Fruit fly (Drosophila melanogaster): ENCODE data around the gene Ubc87F.
A peak's percentile ranks its signal among the peaks of the same experiment; 100 is the strongest.

Gene Ubc87F

DNA sequence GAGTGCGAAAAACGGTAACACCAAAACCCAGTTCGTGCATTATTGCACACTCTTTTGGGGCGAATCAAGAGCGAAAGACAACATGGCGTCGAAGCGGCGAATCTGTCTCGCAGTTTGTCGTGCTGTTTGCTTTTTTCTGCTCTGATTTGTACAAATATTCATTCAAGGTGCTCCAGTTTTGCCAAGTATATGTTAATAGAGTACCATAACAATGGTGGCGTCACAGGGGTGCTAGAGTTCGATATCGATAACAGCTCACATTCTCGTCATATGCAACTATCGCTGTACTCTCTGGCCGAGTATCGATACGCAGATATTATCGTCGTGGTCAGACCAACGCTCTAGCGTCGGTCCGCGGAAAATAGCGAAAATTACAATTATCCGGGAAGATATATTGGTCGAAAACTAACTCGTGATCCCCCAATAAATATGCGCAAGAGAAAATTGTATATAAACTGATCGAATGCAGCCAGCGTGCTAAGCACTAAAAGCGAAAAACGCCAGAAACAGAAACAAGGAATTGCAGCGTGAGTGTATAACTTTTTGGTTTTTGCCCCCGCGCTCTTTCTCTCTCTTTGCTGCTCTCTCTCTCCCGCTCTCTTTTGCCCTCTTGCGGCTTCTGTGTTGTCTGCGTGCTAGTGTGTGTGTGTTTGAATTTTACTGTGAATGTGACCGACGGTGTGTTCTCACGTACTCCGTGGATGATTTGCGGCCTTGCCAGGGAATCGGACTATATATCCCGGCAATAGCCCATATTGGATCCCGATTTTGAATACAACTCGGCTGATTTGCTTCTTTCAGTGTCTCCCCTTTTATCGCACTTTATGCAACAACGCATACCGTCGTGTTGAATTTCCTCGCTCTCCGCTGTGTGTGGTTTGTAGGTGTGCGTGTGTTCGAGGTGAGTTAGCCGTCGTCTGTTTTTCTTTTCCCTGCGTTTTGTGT is 34.1 kb downstream of the Ubc87F start, which contains the start of gene flfl (continued):
- TF ChIP-seq CG7987 (GFP tag; optimal IDR thresholded peaks at IDR 0.05) (peak; percentile 74), Adf1 (GFP tag; IDR thresholded peaks at IDR 0.05) (no peak), CG3163 (GFP tag; optimal IDR thresholded peaks at IDR 0.05) (peak; percentile 39), Hey (tag; optimal IDR thresholded peaks at IDR 0.05) (no peak), crp (GFP tag; optimal IDR thresholded peaks at IDR 0.05) (no peak), Hmr (GFP tag; optimal IDR thresholded peaks at IDR 0.05) (peak; percentile 52), CG4282 (GFP tag; optimal IDR thresholded peaks at IDR 0.05) (no peak), CG3838 (GFP tag; optimal IDR thresholded peaks at IDR 0.05) (no peak), ato (GFP tag; IDR thresholded peaks at IDR 0.05; ENCODE audit: partially characterized antibody) (no peak), CG12299 (tag; optimal IDR thresholded peaks at IDR 0.05) (no peak), sisA (GFP tag; IDR thresholded peaks at IDR 0.05) (no peak), CG13296 (GFP tag; optimal IDR thresholded peaks at IDR 0.05) (no peak), CG1603 (tag; optimal IDR thresholded peaks at IDR 0.05) (peak; percentile 78), CG1602 (GFP tag; optimal IDR thresholded peaks at IDR 0.05) (no peak), Vsx1 (GFP tag; optimal IDR thresholded peaks at IDR 0.05) (no peak), pum (GFP tag; optimal IDR thresholded peaks at IDR 0.05) (peak; percentile 13), bab2 (GFP tag; optimal IDR thresholded peaks at IDR 0.05) (no peak), Dbx (GFP tag; IDR thresholded peaks at IDR 0.05) (no peak), gcm (GFP tag; optimal IDR thresholded peaks at IDR 0.05) (peak; percentile 15), HmgZ (tag; optimal IDR thresholded peaks at IDR 0.05) (peak; percentile 70), CG15073 (GFP tag; optimal IDR thresholded peaks at IDR 0.05) (no peak), dati (GFP tag; IDR thresholded peaks at IDR 0.05) (no peak), rib (GFP tag; IDR thresholded peaks at IDR 0.05) (no peak), D (optimal IDR thresholded peaks at IDR 0.05) (peak; percentile 26), D (GFP tag; optimal IDR thresholded peaks at IDR 0.05) (no peak), CG6254 (GFP tag; optimal IDR thresholded peaks at IDR 0.05) (no peak), YL-1 (GFP tag; optimal IDR thresholded peaks at IDR 0.05) (peak; percentile 72), sim (GFP tag; IDR thresholded peaks at IDR 0.05) (no peak), gsb (GFP tag; IDR thresholded peaks at IDR 0.05) (no peak), Opbp (GFP tag; IDR thresholded peaks at IDR 0.05; ENCODE audit: partially characterized antibody) (no peak), CG6854 (GFP tag; optimal IDR thresholded peaks at IDR 0.05) (no peak), esg (GFP tag; conservative IDR thresholded peaks at IDR 0.05) (no peak), CG7271 (tag; optimal IDR thresholded peaks at IDR 0.05) (no peak), Jarid2 (GFP tag; optimal IDR thresholded peaks at IDR 0.05) (peak; percentile 31), CG3065 (GFP tag; optimal IDR thresholded peaks at IDR 0.05) (no peak), tgo (GFP tag; IDR thresholded peaks at IDR 0.05) (no peak), Ptx1 (GFP tag; IDR thresholded peaks at IDR 0.05) (no peak), ro (GFP tag; IDR thresholded peaks at IDR 0.05) (no peak), tup (GFP tag; optimal IDR thresholded peaks at IDR 0.05) (no peak), org-1 (GFP tag; optimal IDR thresholded peaks at IDR 0.05) (no peak), NFAT (GFP tag; IDR thresholded peaks at IDR 0.05) (no peak), Atf6 (GFP tag; IDR thresholded peaks at IDR 0.05) (no peak), slp2 (GFP tag; optimal IDR thresholded peaks at IDR 0.05) (peak; percentile 18), zen2 (GFP tag; IDR thresholded peaks at IDR 0.05; ENCODE audit: partially characterized antibody) (no peak), CG6791 (GFP tag; IDR thresholded peaks at IDR 0.05; ENCODE audit: partially characterized antibody) (no peak), fd3F (GFP tag; optimal IDR thresholded peaks at IDR 0.05) (no peak), CG13123 (GFP tag; optimal IDR thresholded peaks at IDR 0.05) (no peak), hb (GFP tag; IDR thresholded peaks at IDR 0.05; ENCODE audit: partially characterized antibody) (no peak), CG5953 (GFP tag; IDR thresholded peaks at IDR 0.05) (no peak)

Measured in whole organism, embryonic.